Comparison of ENCODE assay signal across 1 worm cellular context in the genomic region with DNA sequence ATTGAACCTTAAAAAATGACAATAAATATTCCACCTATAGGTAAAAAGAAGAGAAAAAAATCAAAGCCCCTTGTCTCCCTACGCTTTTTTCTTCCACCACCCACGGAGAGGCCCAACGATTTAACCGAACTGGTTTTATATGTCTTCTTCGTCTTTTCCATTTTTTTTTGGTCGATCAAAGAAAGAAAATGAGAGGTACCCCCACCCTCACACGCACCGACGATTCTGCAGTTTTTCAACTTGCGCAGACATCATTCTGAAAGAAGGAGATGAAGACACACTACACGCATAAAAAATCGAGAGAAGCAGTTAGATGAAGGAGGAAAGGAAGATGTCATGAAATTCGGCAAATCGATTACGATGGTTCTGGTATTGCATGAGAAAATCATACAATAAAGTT.
TF ChIP-seq lines count a peak whose summit lies in the region.

No protein-coding gene starts in this region.

TF ChIP-seq in whole organism, L1 larva, 84 proteins besides CTCF, POLR2A, EP300 and RAD21 (continued from another document):
- TF ChIP-seq ama-1 (optimal IDR thresholded peaks at IDR 0.05; lab: Kevin White, UChicago), result no peak
- TF ChIP-seq lin-14 (GFP tag; optimal IDR thresholded peaks at IDR 0.05; lab: Kevin White, UChicago), result peak; percentile 63
- no peak for TF ChIP-seq aha-1 (tag; optimal IDR thresholded peaks at IDR 0.05; lab: Kevin White, UChicago)
- TF ChIP-seq grh-1 (GFP tag; IDR thresholded peaks at IDR 0.05; lab: Robert Waterston, UW), result peak; percentile 58
- TF ChIP-seq tbx-2 (tag; optimal IDR thresholded peaks at IDR 0.05; lab: Kevin White, UChicago), result no peak
- no peak for TF ChIP-seq ceh-90 (tag; optimal IDR thresholded peaks at IDR 0.05; lab: Kevin White, UChicago)
- peak; percentile 49 for TF ChIP-seq nhr-20 (tag; optimal IDR thresholded peaks at IDR 0.05; lab: Kevin White, UChicago)
